Worm (Caenorhabditis elegans) whole organism, L2 larva: ENCODE data around the gene Y110A2AL.7.

ENCODE experiments used
- C34F6.9 ChIP-seq: fragments of 150-350 bp; optimal IDR thresholded peaks from 2 replicates; lab custom pipeline; 2014; ENCODE audit warnings: missing biosample characterization, missing genetic modification characterization
- F13H6.1 ChIP-seq: sonication (generic microtip); optimal IDR thresholded peaks from 2 replicates; lab custom pipeline; 2016; ENCODE audit warnings: missing genetic modification characterization, missing compliant biosample characterization
- R02D3.7 ChIP-seq: fragments of 150-350 bp; optimal IDR thresholded peaks from 2 replicates; lab custom pipeline; 2014; ENCODE audit warnings: missing biosample characterization, missing genetic modification characterization
- Y55F3AM.14 ChIP-seq: fragments of 200-800 bp; sonication (Bioruptor generic); optimal IDR thresholded peaks from 2 replicates; lab custom pipeline; 2018; ENCODE audit warnings: mild to moderate bottlenecking, missing genetic modification characterization, missing compliant biosample characterization
- ZK546.5 ChIP-seq: sonication (generic microtip); optimal IDR thresholded peaks from 2 replicates; lab custom pipeline; 2017; ENCODE audit warnings: missing biosample characterization, missing genetic modification characterization
- aly-2 ChIP-seq: fragments of 150-350 bp; optimal IDR thresholded peaks from 2 replicates; lab custom pipeline; 2014; ENCODE audit warnings: missing biosample characterization, missing genetic modification characterization
- blmp-1 ChIP-seq: sonication (generic microtip); optimal IDR thresholded peaks from 2 replicates; lab custom pipeline; 2017; ENCODE audit warnings: missing genetic modification characterization, mild to moderate bottlenecking, missing compliant biosample characterization, antibody characterized with exemption, moderate library complexity; ENCODE audit not compliant: insufficient read depth
- ceh-16 ChIP-seq: fragments of 150-350 bp; optimal IDR thresholded peaks from 2 replicates; lab custom pipeline; 2014; ENCODE audit warnings: missing biosample characterization, missing genetic modification characterization
- ceh-82 ChIP-seq: fragments of 150-350 bp; optimal IDR thresholded peaks from 2 replicates; lab custom pipeline; 2014; ENCODE audit warnings: missing biosample characterization, missing genetic modification characterization
- crh-2 ChIP-seq: sonication (generic microtip); optimal IDR thresholded peaks from 2 replicates; lab custom pipeline; 2017; ENCODE audit warnings: missing biosample characterization, missing genetic modification characterization
- dmd-4 ChIP-seq: sonication (generic microtip); optimal IDR thresholded peaks from 2 replicates; lab custom pipeline; 2017; ENCODE audit warnings: missing biosample characterization, missing genetic modification characterization
- egl-27 ChIP-seq: sonication (generic microtip); optimal IDR thresholded peaks from 3 replicates; lab custom pipeline; 2017; ENCODE audit warnings: missing biosample characterization, missing genetic modification reagents, missing genetic modification characterization
- elt-1 ChIP-seq: fragments of 150-350 bp; optimal IDR thresholded peaks from 2 replicates; lab custom pipeline; 2014; ENCODE audit warnings: missing biosample characterization, missing genetic modification characterization
- elt-3 ChIP-seq: sonication (generic microtip); optimal IDR thresholded peaks from 2 replicates; lab custom pipeline; 2017; ENCODE audit warnings: missing biosample characterization, missing genetic modification characterization
- fos-1 ChIP-seq: fragments of 150-350 bp; optimal IDR thresholded peaks from 2 replicates; lab custom pipeline; 2014; ENCODE audit warnings: missing biosample characterization, missing genetic modification characterization
- gmeb-1 ChIP-seq: fragments of 150-350 bp; optimal IDR thresholded peaks from 2 replicates; lab custom pipeline; 2014; ENCODE audit warnings: missing biosample characterization, missing genetic modification characterization
- lin-11 ChIP-seq: fragments of 150-350 bp; sonication (generic microtip); optimal IDR thresholded peaks from 2 replicates; lab custom pipeline; 2014; ENCODE audit warnings: missing biosample characterization, missing genetic modification characterization, inconsistent platforms, mixed read lengths
- lin-13 ChIP-seq: fragments of 150-350 bp; optimal IDR thresholded peaks from 2 replicates; lab custom pipeline; 2014; ENCODE audit warnings: missing biosample characterization, missing genetic modification reagents, missing genetic modification characterization
- lin-39 ChIP-seq: fragments of 150-350 bp; optimal IDR thresholded peaks from 2 replicates; lab custom pipeline; 2014; ENCODE audit warnings: missing biosample characterization, missing genetic modification reagents, missing genetic modification characterization
- lsy-2 ChIP-seq, 2 experiments: fragments of 150-350 bp in 1 of 2; sonication (generic microtip) in 1 of 2; optimal IDR thresholded peaks; 2 replicates each; lab custom pipeline; 2014 to 2017; ENCODE audit warnings: missing biosample characterization in 2 of 2, missing genetic modification characterization in 2 of 2
- mab-5 ChIP-seq: fragments of 150-350 bp; optimal IDR thresholded peaks from 2 replicates; lab custom pipeline; 2014; ENCODE audit warnings: missing biosample characterization, missing genetic modification characterization
- mdl-1 ChIP-seq, 2 experiments: fragments of 150-350 bp in 1 of 2; sonication (generic microtip) in 1 of 2; optimal IDR thresholded peaks; 2 replicates each; lab custom pipeline; 2017; ENCODE audit warnings: missing biosample characterization in 2 of 2, missing genetic modification characterization in 2 of 2
- nhr-10 ChIP-seq: sonication (generic microtip); optimal IDR thresholded peaks from 2 replicates; lab custom pipeline; 2017; ENCODE audit warnings: missing biosample characterization, missing genetic modification characterization
- nhr-11 ChIP-seq: fragments of 150-350 bp; optimal IDR thresholded peaks from 2 replicates; lab custom pipeline; 2014; ENCODE audit warnings: missing biosample characterization, missing genetic modification characterization
- nhr-12 ChIP-seq: fragments of 150-350 bp; optimal IDR thresholded peaks from 2 replicates; lab custom pipeline; 2014; ENCODE audit warnings: missing biosample characterization, missing genetic modification characterization
- nhr-129 ChIP-seq: fragments of 150-350 bp; optimal IDR thresholded peaks from 2 replicates; lab custom pipeline; 2014; ENCODE audit warnings: missing biosample characterization, missing genetic modification characterization
- nhr-21 ChIP-seq: fragments of 150-350 bp; optimal IDR thresholded peaks from 2 replicates; lab custom pipeline; 2014; ENCODE audit warnings: missing biosample characterization, missing genetic modification characterization
- nhr-23 ChIP-seq: fragments of 150-350 bp; optimal IDR thresholded peaks from 2 replicates; lab custom pipeline; 2014; ENCODE audit warnings: missing biosample characterization, missing genetic modification reagents, missing genetic modification characterization
- nhr-237 ChIP-seq: fragments of 150-350 bp; optimal IDR thresholded peaks from 2 replicates; lab custom pipeline; 2014; ENCODE audit warnings: missing biosample characterization, missing genetic modification characterization
- nhr-25 ChIP-seq: fragments of 150-350 bp; sonication (generic microtip); optimal IDR thresholded peaks from 3 replicates; lab custom pipeline; 2014; ENCODE audit warnings: missing biosample characterization, missing genetic modification characterization
- nhr-6 ChIP-seq: fragments of 150-350 bp; optimal IDR thresholded peaks from 2 replicates; lab custom pipeline; 2014; ENCODE audit warnings: missing biosample characterization, missing genetic modification characterization
- nhr-77 ChIP-seq: fragments of 150-350 bp; optimal IDR thresholded peaks from 2 replicates; lab custom pipeline; 2014; ENCODE audit warnings: missing biosample characterization, missing genetic modification characterization
- peb-1 ChIP-seq: fragments of 150-350 bp; optimal IDR thresholded peaks from 2 replicates; lab custom pipeline; 2014; ENCODE audit warnings: missing biosample characterization, missing genetic modification characterization
- sem-4 ChIP-seq: fragments of 150-350 bp; optimal IDR thresholded peaks from 2 replicates; lab custom pipeline; 2014; ENCODE audit warnings: missing biosample characterization, missing genetic modification reagents, missing genetic modification characterization
- skn-1 ChIP-seq: sonication (generic microtip); optimal IDR thresholded peaks from 2 replicates; lab custom pipeline; 2017; ENCODE audit warnings: missing biosample characterization, missing genetic modification characterization
- sma-3 ChIP-seq: sonication (generic microtip); optimal IDR thresholded peaks from 2 replicates; lab custom pipeline; 2016; ENCODE audit warnings: missing genetic modification reagents, missing genetic modification characterization, missing compliant biosample characterization
- sma-9 ChIP-seq, 2 experiments: fragments of 150-350 bp in 1 of 2; sonication (generic microtip) in 1 of 2; optimal IDR thresholded peaks; 2 replicates each; lab custom pipeline; 2014 to 2016; ENCODE audit warnings: missing genetic modification characterization in 2 of 2, mild to moderate bottlenecking in 1 of 2, missing biosample characterization in 1 of 2, missing compliant biosample characterization in 1 of 2, missing genetic modification reagents in 1 of 2, moderate library complexity in 1 of 2
- snpc-4 ChIP-seq: fragments of 150-350 bp; optimal IDR thresholded peaks from 2 replicates; lab custom pipeline; 2014; ENCODE audit warnings: missing biosample characterization, missing genetic modification characterization
- unc-39 ChIP-seq: fragments of 150-350 bp; optimal IDR thresholded peaks from 2 replicates; lab custom pipeline; 2014; ENCODE audit warnings: missing biosample characterization, missing genetic modification characterization
- unc-55 ChIP-seq: fragments of 150-350 bp; sonication (generic microtip); optimal IDR thresholded peaks from 3 replicates; lab custom pipeline; 2014; ENCODE audit warnings: missing biosample characterization, missing genetic modification reagents, missing genetic modification characterization
- zag-1 ChIP-seq: fragments of 150-350 bp; optimal IDR thresholded peaks from 2 replicates; lab custom pipeline; 2014; ENCODE audit warnings: missing biosample characterization, missing genetic modification characterization
- ztf-1 ChIP-seq: fragments of 200-800 bp; sonication (Bioruptor generic); conservative IDR thresholded peaks from 2 replicates; pipeline ENCODE4 v1.3.6; 2022; ENCODE audit warnings: missing genetic modification characterization, missing compliant biosample characterization
- ztf-4 ChIP-seq: fragments of 150-350 bp; optimal IDR thresholded peaks from 2 replicates; lab custom pipeline; 2014; ENCODE audit warnings: missing biosample characterization, missing genetic modification characterization

Gene Y110A2AL.7

ce11 chrII:2843088-2843487 is at the start of gene Y110A2AL.7:
TSS of gene Y110A2AL.7 (minus strand) at chrII:2843188.
- TF ChIP-seq nhr-21 (no peak), nhr-237 (tag; lab: Kevin White, UChicago) (no peak), unc-39 (no peak), lin-39 (no peak), nhr-11 (tag; lab: Kevin White, UChicago) (no peak), lsy-2 (tag; optimal IDR thresholded peaks at IDR 0.05; lab: Kevin White, UChicago) (no peak), crh-2 (tag; lab: Kevin White, UChicago) (no peak), nhr-12 (tag; lab: Kevin White, UChicago) (no peak), dmd-4 (tag; lab: Kevin White, UChicago) (no peak), C34F6.9 (tag; lab: Kevin White, UChicago) (no peak), mab-5 (no peak), nhr-6 (tag; lab: Kevin White, UChicago) (no peak), mdl-1 (tag; optimal IDR thresholded peaks at IDR 0.05; lab: Kevin White, UChicago) (no peak), lin-11 (no peak), Y55F3AM.14 (GFP tag; lab: Kevin White, UChicago) (no peak), ZK546.5 (tag; lab: Kevin White, UChicago) (no peak), elt-3 (tag; lab: Kevin White, UChicago) (no peak), nhr-23 (tag; lab: Kevin White, UChicago) (no peak)

- TF ChIP-seq blmp-1 (tag; lab: Kevin White, UChicago) (no peak), sma-3 (GFP tag; lab: Kevin White, UChicago) (peak; percentile 93), fos-1 (tag; lab: Kevin White, UChicago) (peak; percentile 85), lsy-2 (tag; optimal IDR thresholded peaks at IDR 0.05; lab: Kevin White, UChicago) (peak; percentile 88 to 91), nhr-21 (peak; percentile 87), unc-39 (no peak), mdl-1 (tag; optimal IDR thresholded peaks at IDR 0.05; lab: Kevin White, UChicago) (peak in 1 of 2 experiments; percentile 10), lin-13 (GFP tag; lab: Kevin White, UChicago) (peak; percentile 95), dmd-4 (tag; lab: Kevin White, UChicago) (no peak), nhr-12 (tag; lab: Kevin White, UChicago) (peak; percentile 56), nhr-6 (tag; lab: Kevin White, UChicago) (peak; percentile 14), sem-4 (tag; lab: Kevin White, UChicago) (peak; percentile 83), snpc-4 (peak; percentile 60), ceh-82 (peak; percentile 48), aly-2 (tag; lab: Kevin White, UChicago) (no peak), peb-1 (tag; lab: Kevin White, UChicago) (no peak), ztf-1 (GFP tag; lab: Robert Waterston, UW) (0 out of 2 replicates have a peak, but pooled peaks have one; percentile 56), R02D3.7 (peak; percentile 10), egl-27 (peak; percentile 61), nhr-23 (tag; lab: Kevin White, UChicago) (no peak), sma-9 (GFP tag; optimal IDR thresholded peaks at IDR 0.05; lab: Kevin White, UChicago) (peak; percentile 94), sma-9 (tag; optimal IDR thresholded peaks at IDR 0.05; lab: Kevin White, UChicago) (no peak), Y55F3AM.14 (GFP tag; lab: Kevin White, UChicago) (peak; percentile 50), ZK546.5 (tag; lab: Kevin White, UChicago) (no peak), ceh-16 (tag; lab: Kevin White, UChicago) (peak; percentile 73), ztf-4 (tag; lab: Kevin White, UChicago) (peak; percentile 53), zag-1 (tag; lab: Kevin White, UChicago) (peak; percentile 66), gmeb-1 (tag; lab: Kevin White, UChicago) (peak; percentile 87), mab-5 (peak; percentile 61), nhr-77 (peak; percentile 73), F13H6.1 (tag; lab: Kevin White, UChicago) (peak; percentile 90), C34F6.9 (tag; lab: Kevin White, UChicago) (peak; percentile 87), nhr-25 (tag; lab: Kevin White, UChicago) (peak; percentile 88), unc-55 (GFP tag; lab: Kevin White, UChicago) (peak; percentile 94), nhr-10 (tag; lab: Kevin White, UChicago) (peak; percentile 62), elt-1 (tag; lab: Kevin White, UChicago) (no peak), nhr-237 (tag; lab: Kevin White, UChicago) (no peak), skn-1 (tag; lab: Kevin White, UChicago) (no peak), lin-11 (peak; percentile 78), crh-2 (tag; lab: Kevin White, UChicago) (peak; percentile 87), nhr-129 (tag; lab: Kevin White, UChicago) (peak; percentile 63)
Observed at ce11 chrII:2888957-2889630, 46.1 kb upstream of the Y110A2AL.7 start, which contains the start of gene pinn-1. TSS of gene pinn-1 (minus strand) at chrII:2889007.
